Fruit fly (Drosophila melanogaster): ENCODE results near the gene CG13454.

- TF ChIP-seq usp (GFP tag; optimal IDR thresholded peaks at IDR 0.05) (no peak), Myc (optimal IDR thresholded peaks at IDR 0.05) (no peak), Hr83 (GFP tag; optimal IDR thresholded peaks at IDR 0.05; ENCODE audit: poor library complexity, severe bottlenecking) (peak; percentile 90), psq (GFP tag; optimal IDR thresholded peaks at IDR 0.05) (peak; percentile 38), lola (GFP tag; optimal IDR thresholded peaks at IDR 0.05) (no peak), ey (GFP tag; optimal IDR thresholded peaks at IDR 0.05) (no peak), br (GFP tag; optimal IDR thresholded peaks at IDR 0.05) (peak; percentile 30), dsf (GFP tag; optimal IDR thresholded peaks at IDR 0.05; ENCODE audit: borderline replicate concordance) (peak; percentile 11), pan (optimal IDR thresholded peaks at IDR 0.05) (no peak), woc (GFP tag; optimal IDR thresholded peaks at IDR 0.05) (no peak), dmrt93B (GFP tag; optimal IDR thresholded peaks at IDR 0.05) (no peak), Hr78 (GFP tag; optimal IDR thresholded peaks at IDR 0.05) (no peak), Hnf4 (GFP tag; optimal IDR thresholded peaks at IDR 0.05) (peak; percentile 69), rgr (GFP tag; optimal IDR thresholded peaks at IDR 0.05) (peak; percentile 65)
These were observed 46.4 kb upstream of the CG13454 start, which contains the start of the genes CG7739 and SCCRO for dm6 chr3L:15563058-15563850.
